Fruit fly (Drosophila melanogaster) whole organism, embryonic: Measurements from ENCODE around the gene CG11892.
A peak's percentile ranks its signal among the peaks of the same experiment; 100 is the strongest.

ENCODE experiments used
- Ada2b ChIP-seq: fragments of 200-800 bp; sonication (Bioruptor generic); IDR thresholded peaks from 2 replicates; pipeline ENCODE4 v1.3.6; 2022; ENCODE audit warnings: missing biosample characterization, missing genetic modification characterization
- CG10267 ChIP-seq: fragments of 200-800 bp; sonication (Bioruptor generic); optimal IDR thresholded peaks from 2 replicates; lab custom pipeline; 2018; ENCODE audit warnings: missing biosample characterization, mild to moderate bottlenecking, missing genetic modification characterization, moderate library complexity
- CG10543 ChIP-seq: fragments of 200-800 bp; sonication (Bioruptor generic); optimal IDR thresholded peaks from 3 replicates; lab custom pipeline; 2017; ENCODE audit warnings: missing biosample characterization, mild to moderate bottlenecking, missing genetic modification characterization, moderate library complexity
- CG12071 ChIP-seq: fragments of 200-800 bp; sonication (Bioruptor generic); optimal IDR thresholded peaks from 3 replicates; lab custom pipeline; 2018; ENCODE audit warnings: missing biosample characterization, mild to moderate bottlenecking, missing genetic modification characterization
- CG12659 ChIP-seq: fragments of 200-800 bp; sonication (Bioruptor generic); optimal IDR thresholded peaks from 3 replicates; lab custom pipeline; 2017; ENCODE audit warnings: mild to moderate bottlenecking, missing biosample characterization, missing genetic modification reagents, missing genetic modification characterization
- CG14441 ChIP-seq: fragments of 200-800 bp; sonication (Bioruptor generic); IDR thresholded peaks from 2 replicates; pipeline ENCODE4 v1.3.6; 2022; ENCODE audit warnings: missing biosample characterization, missing genetic modification characterization
- CG1603 ChIP-seq: fragments of 200-800 bp; sonication (Bioruptor generic); optimal IDR thresholded peaks from 2 replicates; lab custom pipeline; 2019; ENCODE audit warnings: missing biosample characterization, mild to moderate bottlenecking, missing genetic modification characterization, moderate library complexity
- CG17361 ChIP-seq: fragments of 200-800 bp; sonication (Bioruptor generic); IDR thresholded peaks from 3 replicates; pipeline ENCODE4 v1.3.6; 2022; ENCODE audit warnings: missing biosample characterization, missing genetic modification characterization
- CG17829 ChIP-seq: fragments of 200-800 bp; optimal IDR thresholded peaks from 2 replicates; lab custom pipeline; 2019; ENCODE audit warnings: missing biosample characterization, mild to moderate bottlenecking, missing genetic modification characterization, moderate library complexity
- CG2712 ChIP-seq: fragments of 200-800 bp; optimal IDR thresholded peaks from 3 replicates; lab custom pipeline; 2019; ENCODE audit warnings: missing biosample characterization, mild to moderate bottlenecking, missing genetic modification characterization, moderate library complexity
- CG33557 ChIP-seq: fragments of 200-800 bp; sonication (Bioruptor generic); optimal IDR thresholded peaks from 2 replicates; lab custom pipeline; 2019; ENCODE audit warnings: missing biosample characterization, mild to moderate bottlenecking, missing genetic modification characterization, moderate library complexity
- CG34224 ChIP-seq: fragments of 200-800 bp; sonication (Bioruptor generic); IDR thresholded peaks from 3 replicates; pipeline ENCODE4 v1.3.6; 2022; ENCODE audit warnings: missing biosample characterization, missing genetic modification characterization; ENCODE audit not compliant: partially characterized antibody
- CG42726 ChIP-seq: fragments of 200-800 bp; sonication (Bioruptor generic); IDR thresholded peaks from 2 replicates; pipeline ENCODE4 v1.3.6; 2022; ENCODE audit warnings: missing biosample characterization, missing genetic modification characterization; ENCODE audit not compliant: partially characterized antibody
- CG4282 ChIP-seq: fragments of 200-800 bp; sonication (Bioruptor generic); optimal IDR thresholded peaks from 2 replicates; lab custom pipeline; 2016; ENCODE audit warnings: missing biosample characterization, missing genetic modification characterization
- CG43689 ChIP-seq: fragments of 200-800 bp; sonication (Bioruptor generic); IDR thresholded peaks from 2 replicates; pipeline ENCODE4 v1.3.6; 2022; ENCODE audit warnings: missing biosample characterization, missing genetic modification characterization
- CG7745 ChIP-seq: fragments of 200-800 bp; sonication (Bioruptor generic); optimal IDR thresholded peaks from 2 replicates; lab custom pipeline; 2018; ENCODE audit warnings: missing biosample characterization, mild to moderate bottlenecking, missing genetic modification characterization, moderate library complexity
- CG7786 ChIP-seq: fragments of 200-800 bp; sonication (Bioruptor generic); optimal IDR thresholded peaks from 2 replicates; lab custom pipeline; 2016; ENCODE audit warnings: missing biosample characterization, missing genetic modification characterization
- CG9797 ChIP-seq: fragments of 200-800 bp; sonication (Bioruptor generic); optimal IDR thresholded peaks from 3 replicates; lab custom pipeline; 2018; ENCODE audit warnings: missing biosample characterization, mild to moderate bottlenecking, missing genetic modification characterization
- CTCF ChIP-seq: fragments of 200-800 bp; sonication (Bioruptor generic); optimal IDR thresholded peaks from 2 replicates; lab custom pipeline; 2017; ENCODE audit warnings: missing biosample characterization, mild to moderate bottlenecking, missing genetic modification characterization, moderate library complexity
- Ets97D ChIP-seq: fragments of 200-800 bp; sonication (Bioruptor generic); optimal IDR thresholded peaks from 3 replicates; lab custom pipeline; 2016; ENCODE audit warnings: missing biosample characterization, missing genetic modification characterization
- HLH4C ChIP-seq: fragments of 200-800 bp; sonication (Bioruptor generic); IDR thresholded peaks from 3 replicates; pipeline ENCODE4 v1.3.6; 2022; ENCODE audit warnings: missing biosample characterization, missing genetic modification characterization; ENCODE audit not compliant: partially characterized antibody
- Kr ChIP-seq: fragments of 200-800 bp; sonication (Bioruptor generic); optimal IDR thresholded peaks from 2 replicates; lab custom pipeline; 2017; ENCODE audit warnings: missing biosample characterization, mild to moderate bottlenecking, missing genetic modification characterization
- MTF-1 ChIP-seq: fragments of 200-800 bp; sonication (Bioruptor generic); optimal IDR thresholded peaks from 2 replicates; lab custom pipeline; 2018; ENCODE audit warnings: missing biosample characterization, mild to moderate bottlenecking, missing genetic modification characterization, borderline replicate concordance
- Med ChIP-seq: fragments of 200-800 bp; sonication (Bioruptor generic); peaks from one replicate; lab custom pipeline; 2016; ENCODE audit warnings: missing biosample characterization, missing genetic modification characterization, mild to moderate bottlenecking, inconsistent platforms, moderate library complexity
- Meics ChIP-seq: fragments of 200-800 bp; sonication (Bioruptor generic); optimal IDR thresholded peaks from 2 replicates; lab custom pipeline; 2017; ENCODE audit warnings: missing biosample characterization, mild to moderate bottlenecking, missing genetic modification characterization
- PHDP ChIP-seq: fragments of 200-800 bp; sonication (Bioruptor generic); optimal IDR thresholded peaks from 3 replicates; lab custom pipeline; 2018; ENCODE audit warnings: missing biosample characterization, mild to moderate bottlenecking, missing genetic modification characterization, moderate library complexity
- Taf1 ChIP-seq: fragments of 200-800 bp; sonication (Bioruptor generic); IDR thresholded peaks from 2 replicates; pipeline ENCODE4 v1.3.6; 2022; ENCODE audit warnings: missing biosample characterization, missing genetic modification characterization
- ara ChIP-seq: fragments of 200-800 bp; sonication (Bioruptor generic); IDR thresholded peaks from 2 replicates; pipeline ENCODE4 v1.3.6; 2022; ENCODE audit warnings: missing biosample characterization, missing genetic modification characterization
- ash1 ChIP-seq: fragments of 200-800 bp; sonication (Bioruptor generic); optimal IDR thresholded peaks from 2 replicates; lab custom pipeline; 2018; ENCODE audit warnings: missing biosample characterization, mild to moderate bottlenecking, missing genetic modification characterization
- crol ChIP-seq: fragments of 200-800 bp; sonication (Bioruptor generic); IDR thresholded peaks from 2 replicates; pipeline ENCODE4 v1.3.6; 2022; ENCODE audit warnings: missing biosample characterization, missing genetic modification characterization
- ftz-f1 ChIP-seq: fragments of 200-800 bp; sonication (Bioruptor generic); optimal IDR thresholded peaks from 2 replicates; lab custom pipeline; 2016; ENCODE audit warnings: missing biosample characterization, missing genetic modification characterization
- gcm ChIP-seq: fragments of 200-800 bp; sonication (Bioruptor generic); optimal IDR thresholded peaks from 2 replicates; lab custom pipeline; 2019; ENCODE audit warnings: missing biosample characterization, mild to moderate bottlenecking, missing genetic modification characterization, moderate library complexity
- gfzf ChIP-seq: fragments of 200-800 bp; sonication (Bioruptor generic); optimal IDR thresholded peaks from 2 replicates; lab custom pipeline; 2016; ENCODE audit warnings: missing biosample characterization, mild to moderate bottlenecking, missing genetic modification characterization, moderate library complexity
- hb ChIP-seq: fragments of 200-800 bp; sonication (Bioruptor generic); IDR thresholded peaks from 3 replicates; pipeline ENCODE4 v1.3.6; 2022; ENCODE audit warnings: missing biosample characterization, missing genetic modification characterization; ENCODE audit not compliant: partially characterized antibody
- hbn ChIP-seq: fragments of 200-800 bp; sonication (Bioruptor generic); IDR thresholded peaks from 2 replicates; pipeline ENCODE4 v1.3.6; 2022; ENCODE audit warnings: missing biosample characterization, missing genetic modification characterization; ENCODE audit not compliant: partially characterized antibody
- insv ChIP-seq, 2 experiments: fragments of 200-800 bp; sonication (Bioruptor generic); optimal IDR thresholded peaks; 3 replicates each; lab custom pipeline; 2016 to 2018; ENCODE audit warnings: missing biosample characterization in 2 of 2, missing genetic modification characterization in 2 of 2
- lbe ChIP-seq: fragments of 200-800 bp; sonication (Bioruptor generic); optimal IDR thresholded peaks from 2 replicates; lab custom pipeline; 2016; ENCODE audit warnings: missing biosample characterization, mild to moderate bottlenecking, missing genetic modification characterization
- lov ChIP-seq, 2 experiments: fragments of 200-800 bp in 1 of 2; fragments of >200 bp in 1 of 2; sonication (Bioruptor generic) in 1 of 2; IDR thresholded peaks in 1 of 2; optimal IDR thresholded peaks in 1 of 2; 2 replicates in 1 of 2; 3 replicates in 1 of 2; pipeline versions ENCODE4 v1.3.6 to Lab custom; 2017 to 2022; ENCODE audit warnings: missing biosample characterization in 1 of 2, missing genetic modification characterization in 1 of 2
- peb ChIP-seq: fragments of 200-800 bp; sonication (Bioruptor generic); IDR thresholded peaks from 2 replicates; pipeline ENCODE4 v1.3.6; 2022; ENCODE audit warnings: missing biosample characterization, missing genetic modification characterization
- prd ChIP-seq, 3 experiments: fragments of >200 bp in 2 of 3; fragments of 200-800 bp in 1 of 3; sonication (Bioruptor generic) in 1 of 3; optimal IDR thresholded peaks in 2 of 3; IDR thresholded peaks in 1 of 3; 2 replicates in 2 of 3; 3 replicates in 1 of 3; pipeline versions ENCODE4 v1.3.6 to Lab custom; 2017 to 2022; ENCODE audit warnings: missing biosample characterization in 1 of 3, missing genetic modification characterization in 1 of 3
- pros ChIP-seq: fragments of 200-800 bp; sonication (Bioruptor generic); optimal IDR thresholded peaks from 3 replicates; lab custom pipeline; 2019; ENCODE audit warnings: missing biosample characterization, mild to moderate bottlenecking, missing genetic modification characterization, moderate library complexity
- pzg ChIP-seq: fragments of 200-800 bp; sonication (Bioruptor generic); optimal IDR thresholded peaks from 3 replicates; lab custom pipeline; 2018; ENCODE audit warnings: missing biosample characterization, mild to moderate bottlenecking, missing genetic modification characterization, moderate library complexity
- rib ChIP-seq: fragments of 200-800 bp; sonication (Bioruptor generic); IDR thresholded peaks from 2 replicates; pipeline ENCODE4 v1.3.6; 2022; ENCODE audit warnings: missing biosample characterization, missing genetic modification characterization
- sens ChIP-seq: fragments of 200-800 bp; sonication (Bioruptor generic); peaks from one replicate; lab custom pipeline; 2016; ENCODE audit warnings: missing biosample characterization, missing genetic modification characterization
- sens-2 ChIP-seq: fragments of 200-800 bp; sonication (Bioruptor generic); IDR thresholded peaks from 2 replicates; pipeline ENCODE4 v1.3.6; 2022; ENCODE audit warnings: missing biosample characterization, missing genetic modification characterization
- ssp ChIP-seq: fragments of 200-800 bp; sonication (Bioruptor generic); IDR thresholded peaks from 2 replicates; pipeline ENCODE4 v1.3.6; 2022; ENCODE audit warnings: missing biosample characterization, missing genetic modification characterization
- unc-4 ChIP-seq: fragments of 200-800 bp; sonication (Bioruptor generic); IDR thresholded peaks from 2 replicates; pipeline ENCODE4 v1.3.6; 2022; ENCODE audit warnings: missing biosample characterization, missing genetic modification characterization; ENCODE audit not compliant: partially characterized antibody
- zf30C ChIP-seq: fragments of 200-800 bp; sonication (Bioruptor generic); optimal IDR thresholded peaks from 3 replicates; lab custom pipeline; 2018; ENCODE audit warnings: missing biosample characterization, mild to moderate bottlenecking, missing genetic modification characterization

Gene CG11892

DNA sequence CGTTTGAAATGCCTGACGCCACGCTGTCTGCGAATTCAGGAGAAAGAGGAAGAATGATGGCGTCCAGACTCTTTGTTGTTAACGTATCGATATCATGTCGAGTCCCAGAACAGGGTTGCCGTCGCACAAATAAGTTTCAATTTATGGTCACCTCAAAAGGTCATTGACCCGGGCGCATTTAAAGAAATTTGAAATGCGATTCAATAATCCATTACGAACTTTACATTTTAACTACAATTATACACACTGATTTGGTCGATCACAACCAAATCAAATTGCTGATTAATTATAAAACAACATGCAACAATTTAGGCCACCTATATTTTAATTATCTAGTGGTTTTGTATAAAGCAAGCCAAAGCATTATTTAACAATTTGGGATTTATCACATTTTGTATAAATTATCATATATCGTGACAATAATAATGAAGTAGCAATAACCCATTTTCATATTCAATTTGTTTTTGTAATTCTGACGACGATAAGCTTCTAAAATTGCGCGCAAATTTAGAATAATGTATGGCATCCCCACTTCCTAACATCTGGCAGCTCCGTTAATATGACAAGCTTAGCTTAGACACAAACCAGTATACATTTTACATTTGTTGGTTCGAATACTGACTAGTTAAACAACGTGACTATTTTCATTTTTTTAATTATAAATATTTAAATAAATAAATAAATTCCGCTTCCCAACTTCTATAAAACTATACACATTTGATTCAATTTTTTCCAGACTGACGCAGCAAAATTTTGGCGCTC, 36.1 kb upstream of the CG11892 start, which contains the start of gene bam (continued):
- TF ChIP-seq CG2712 (tag; lab: Kevin White, UChicago): no peak
- no peak for TF ChIP-seq gcm (GFP tag; lab: Kevin White, UChicago)
- TF ChIP-seq CG17829 (tag; lab: Kevin White, UChicago): peak; percentile 52
- no peak for TF ChIP-seq hbn
- TF ChIP-seq CG34224 (GFP tag; lab: Robert Waterston, UW): no peak
- TF ChIP-seq gfzf (GFP tag; lab: Kevin White, UChicago): peak; percentile 41
- TF ChIP-seq CG42726 (GFP tag; lab: Robert Waterston, UW): peak; percentile 56; the same call in 1 of the 2 replicates
- peak; percentile 57 for TF ChIP-seq CG1603
- TF ChIP-seq CG33557: peak; percentile 15
- no peak for TF ChIP-seq CG14441 (GFP tag; lab: Robert Waterston, UW)
- TF ChIP-seq HLH4C (GFP tag; lab: Robert Waterston, UW): no peak
- TF ChIP-seq CG12071 (GFP tag; lab: Kevin White, UChicago): no peak
- no peak for TF ChIP-seq CG9797
- no peak for TF ChIP-seq crol
- TF ChIP-seq prd (optimal IDR thresholded peaks at IDR 0.05; lab: Kevin White, UChicago): no peak
- TF ChIP-seq prd (GFP tag; IDR thresholded peaks at IDR 0.05; lab: Robert Waterston, UW): no peak
- peak; percentile 37 for TF ChIP-seq CG12659 (GFP tag; lab: Kevin White, UChicago)
- peak in 1 of 2 experiments; percentile 46 for TF ChIP-seq insv (GFP tag; optimal IDR thresholded peaks at IDR 0.05; lab: Kevin White, UChicago)
- TF ChIP-seq CG43689 (GFP tag; lab: Robert Waterston, UW): no peak
- TF ChIP-seq CG7786 (GFP tag; lab: Kevin White, UChicago): no peak
- no peak for TF ChIP-seq ftz-f1 (GFP tag; lab: Kevin White, UChicago)
- peak; percentile 69 for TF ChIP-seq Ets97D (GFP tag; lab: Kevin White, UChicago)
- TF ChIP-seq peb: no peak
- TF ChIP-seq CG4282 (GFP tag; lab: Kevin White, UChicago): no peak
- peak; percentile 53 for TF ChIP-seq CG10267 (tag; lab: Kevin White, UChicago)
- peak; percentile 4 for TF ChIP-seq PHDP (tag; lab: Kevin White, UChicago)
- no peak for TF ChIP-seq lbe (GFP tag; lab: Kevin White, UChicago)
- TF ChIP-seq ssp (GFP tag; lab: Robert Waterston, UW): no peak
- no peak for TF ChIP-seq ash1 (GFP tag; lab: Kevin White, UChicago)
- TF ChIP-seq unc-4 (GFP tag; lab: Robert Waterston, UW): 0 out of 2 replicates have a peak, but pooled peaks have one; percentile 20
- peak; percentile 56 for TF ChIP-seq Med (GFP tag; lab: Kevin White, UChicago)
- no peak for TF ChIP-seq rib (GFP tag; lab: Robert Waterston, UW)
- no peak for TF ChIP-seq ara (GFP tag; lab: Robert Waterston, UW)
- TF ChIP-seq Ada2b (GFP tag; lab: Robert Waterston, UW): no peak
- no peak for TF ChIP-seq pros (GFP tag; lab: Kevin White, UChicago)
- peak; percentile 76 for TF ChIP-seq CTCF (GFP tag; lab: Kevin White, UChicago)
- TF ChIP-seq CG17361 (GFP tag; lab: Robert Waterston, UW): 0 out of 3 replicates have a peak, but pooled peaks have one; percentile 24
- no peak for TF ChIP-seq MTF-1 (GFP tag; lab: Kevin White, UChicago)
- no peak for TF ChIP-seq sens-2 (GFP tag; lab: Robert Waterston, UW)
- no peak for TF ChIP-seq zf30C
- no peak for TF ChIP-seq Taf1 (GFP tag; lab: Robert Waterston, UW)
- TF ChIP-seq Kr (GFP tag; lab: Kevin White, UChicago): no peak
- TF ChIP-seq pzg: peak; percentile 81
- no peak for TF ChIP-seq lov (optimal IDR thresholded peaks at IDR 0.05; lab: Kevin White, UChicago)
- TF ChIP-seq lov (GFP tag; IDR thresholded peaks at IDR 0.05; lab: Robert Waterston, UW): no peak
- no peak for TF ChIP-seq sens
- no peak for TF ChIP-seq Meics
- no peak for TF ChIP-seq CG10543 (GFP tag; lab: Kevin White, UChicago)
- no peak for TF ChIP-seq CG7745
- TF ChIP-seq hb (GFP tag; lab: Robert Waterston, UW): no peak
